Fruit fly (Drosophila melanogaster): Measurements from ENCODE around the gene CG14518.

Gene CG14518

DNA sequence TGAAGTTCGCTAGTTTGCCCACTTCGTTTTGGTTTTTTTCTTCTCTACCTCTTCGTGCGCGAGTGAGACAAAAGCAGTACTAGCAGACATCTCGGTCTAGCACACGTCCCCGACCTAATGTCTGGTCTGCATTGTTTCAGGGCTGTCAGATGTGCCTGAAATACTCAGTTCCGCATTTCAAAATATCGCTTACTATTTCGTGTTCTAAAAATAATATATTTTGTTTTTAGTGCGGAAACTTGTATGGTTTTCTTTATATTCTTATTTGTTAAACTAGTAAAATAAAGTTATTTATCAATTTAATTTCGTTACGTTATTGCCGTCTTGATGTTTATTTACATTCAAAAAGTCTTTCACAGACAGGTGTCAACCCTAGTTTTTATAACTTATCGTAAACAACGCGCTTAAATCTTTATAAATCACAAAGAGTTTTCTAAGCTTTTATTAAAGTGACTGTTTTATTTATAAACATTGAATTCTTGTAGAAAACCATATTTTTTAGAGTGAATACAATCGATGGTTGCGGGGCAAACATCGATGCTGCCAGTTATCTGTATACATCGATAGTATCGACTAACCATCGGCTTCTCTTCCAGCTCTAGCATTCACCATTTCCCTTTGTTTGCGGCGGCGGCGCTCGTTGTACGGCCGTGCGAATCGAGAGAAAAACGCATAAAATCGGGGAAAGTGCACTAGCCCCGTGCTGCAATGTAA lies 38.6 kb downstream of the CG14518 start (continued):
- TF ChIP-seq cato (GFP tag; optimal IDR thresholded peaks at IDR 0.05; ENCODE audit: borderline replicate concordance) (no peak), CG6791 (GFP tag; IDR thresholded peaks at IDR 0.05; ENCODE audit: partially characterized antibody) (no peak), CG6272 (GFP tag; IDR thresholded peaks at IDR 0.05) (peak; percentile 79), CG2120 (GFP tag; optimal IDR thresholded peaks at IDR 0.05) (peak; percentile 74), CTCF (GFP tag; optimal IDR thresholded peaks at IDR 0.05) (no peak), mam (GFP tag; optimal IDR thresholded peaks at IDR 0.05) (peak; percentile 65), CG11085 (GFP tag; IDR thresholded peaks at IDR 0.05) (no peak), fru (optimal IDR thresholded peaks at IDR 0.05) (no peak), grn (GFP tag; optimal IDR thresholded peaks at IDR 0.05) (no peak), Abd-B (GFP tag; optimal IDR thresholded peaks at IDR 0.05) (peak; percentile 73), CG11504 (tag; optimal IDR thresholded peaks at IDR 0.05) (peak; percentile 85), inv (GFP tag; IDR thresholded peaks at IDR 0.05; ENCODE audit: partially characterized antibody) (no peak), CG4424 (GFP tag; optimal IDR thresholded peaks at IDR 0.05) (peak; percentile 56), CG2678 (tag; optimal IDR thresholded peaks at IDR 0.05) (peak; percentile 89), CG12071 (GFP tag; optimal IDR thresholded peaks at IDR 0.05) (no peak), ind (GFP tag; optimal IDR thresholded peaks at IDR 0.05) (peak; percentile 64), Doc2 (GFP tag; IDR thresholded peaks at IDR 0.05) (no peak), CG5953 (GFP tag; IDR thresholded peaks at IDR 0.05) (no peak), CG17802 (tag; optimal IDR thresholded peaks at IDR 0.05) (no peak), CG2875 (GFP tag; optimal IDR thresholded peaks at IDR 0.05) (peak; percentile 31), schlank (tag; optimal IDR thresholded peaks at IDR 0.05) (no peak), CG14965 (GFP tag; optimal IDR thresholded peaks at IDR 0.05; ENCODE audit: borderline replicate concordance) (no peak), Fer2 (tag; optimal IDR thresholded peaks at IDR 0.05) (peak; percentile 81), rib (GFP tag; IDR thresholded peaks at IDR 0.05) (no peak), gce (GFP tag; IDR thresholded peaks at IDR 0.05) (no peak), h (optimal IDR thresholded peaks at IDR 0.05) (no peak), caup (GFP tag; optimal IDR thresholded peaks at IDR 0.05; ENCODE audit: severe bottlenecking) (peak; percentile 56), Elba2 (GFP tag; optimal IDR thresholded peaks at IDR 0.05) (no peak), insv (GFP tag; optimal IDR thresholded peaks at IDR 0.05) (peak in 1 of 2 experiments; percentile 37), ci (GFP tag; IDR thresholded peaks at IDR 0.05) (no peak), CG13296 (GFP tag; optimal IDR thresholded peaks at IDR 0.05) (peak; percentile 63), dmrt11E (tag; optimal IDR thresholded peaks at IDR 0.05) (peak; percentile 64), Oaz (GFP tag; IDR thresholded peaks at IDR 0.05) (no peak), CG17328 (GFP tag; IDR thresholded peaks at IDR 0.05) (no peak), jigr1 (GFP tag; IDR thresholded peaks at IDR 0.05) (no peak), Gsc (GFP tag; IDR thresholded peaks at IDR 0.05) (no peak), bbx (GFP tag; IDR thresholded peaks at IDR 0.05; ENCODE audit: partially characterized antibody) (no peak), Atf3 (GFP tag; optimal IDR thresholded peaks at IDR 0.05) (no peak), CG9215 (GFP tag; IDR thresholded peaks at IDR 0.05) (no peak), NC2β (GFP tag; optimal IDR thresholded peaks at IDR 0.05) (peak; percentile 4), gem (tag; optimal IDR thresholded peaks at IDR 0.05) (peak; percentile 89), dan (GFP tag; IDR thresholded peaks at IDR 0.05) (no peak), CG8359 (GFP tag; optimal IDR thresholded peaks at IDR 0.05; ENCODE audit: borderline replicate concordance) (peak; percentile 4), Fer3 (tag; optimal IDR thresholded peaks at IDR 0.05) (peak; percentile 79), CG30403 (GFP tag; optimal IDR thresholded peaks at IDR 0.05) (peak; percentile 78), CG2202 (tag; optimal IDR thresholded peaks at IDR 0.05) (no peak), ap (GFP tag; IDR thresholded peaks at IDR 0.05) (no peak), CG12769 (tag; optimal IDR thresholded peaks at IDR 0.05) (peak; percentile 61), gfzf (GFP tag; optimal IDR thresholded peaks at IDR 0.05) (peak; percentile 19), MTF-1 (GFP tag; optimal IDR thresholded peaks at IDR 0.05; ENCODE audit: borderline replicate concordance) (no peak), sob (GFP tag; IDR thresholded peaks at IDR 0.05) (no peak)

Measured in whole organism, embryonic.